Worm (Caenorhabditis elegans) whole organism, L4 larva: Measurements from ENCODE around the gene T24E12.12.

Experiments used
- D1046.2 ChIP-seq: fragments of 200-800 bp; sonication (Bioruptor generic); IDR thresholded peaks from 2 replicates; pipeline ENCODE4 v1.3.6; 2022; ENCODE audit warnings: missing genetic modification characterization, missing compliant biosample characterization
- R02D3.7 ChIP-seq: fragments of 150-350 bp; sonication (generic microtip); optimal IDR thresholded peaks from 3 replicates; lab custom pipeline; 2014; ENCODE audit warnings: missing biosample characterization, missing genetic modification characterization
- T20F7.1 ChIP-seq: fragments of 200-800 bp; sonication (Bioruptor generic); optimal IDR thresholded peaks from 2 replicates; lab custom pipeline; 2018; ENCODE audit warnings: mild to moderate bottlenecking, missing genetic modification characterization, missing compliant biosample characterization
- Y105C5A.15 ChIP-seq: fragments of 200-800 bp; sonication (Bioruptor generic); IDR thresholded peaks from 2 replicates; pipeline ENCODE4 v1.3.6; 2022; ENCODE audit warnings: missing genetic modification characterization, missing compliant biosample characterization
- ZK546.5 ChIP-seq, 2 experiments: sonication (generic microtip); optimal IDR thresholded peaks; 2 replicates each; lab custom pipeline; 2017; ENCODE audit warnings: missing biosample characterization in 2 of 2, missing genetic modification characterization in 2 of 2
- ama-1 ChIP-seq: fragments of 150-350 bp; optimal IDR thresholded peaks from 2 replicates; lab custom pipeline; 2014; ENCODE audit warnings: inconsistent platforms, mixed read lengths
- ceh-82 ChIP-seq: sonication (generic microtip); optimal IDR thresholded peaks from 2 replicates; lab custom pipeline; 2017; ENCODE audit warnings: missing biosample characterization, missing genetic modification characterization
- ces-1 ChIP-seq: fragments of 150-350 bp; sonication (generic microtip); optimal IDR thresholded peaks from 4 replicates; lab custom pipeline; 2014; ENCODE audit warnings: missing biosample characterization, missing genetic modification reagents, missing genetic modification characterization
- daf-16 ChIP-seq, 3 experiments: sonication (generic microtip); optimal IDR thresholded peaks; 2 replicates each; lab custom pipeline; 2016 to 2017; ENCODE audit warnings: missing genetic modification characterization in 3 of 3, missing genetic modification reagents in 3 of 3, mild to moderate bottlenecking in 2 of 3, missing compliant biosample characterization in 2 of 3, missing biosample characterization in 1 of 3, moderate library complexity in 1 of 3
- dmd-6 ChIP-seq: fragments of 200-800 bp; sonication (Bioruptor generic); IDR thresholded peaks from 2 replicates; pipeline ENCODE4 v1.3.6; 2022; ENCODE audit warnings: missing genetic modification reagents, missing genetic modification characterization, missing compliant biosample characterization
- dmd-9 ChIP-seq: fragments of 200-800 bp; sonication (Bioruptor generic); IDR thresholded peaks from 2 replicates; pipeline ENCODE4 v1.3.6; 2022; ENCODE audit warnings: missing genetic modification reagents, missing genetic modification characterization, missing compliant biosample characterization
- duxl-1 ChIP-seq: sonication (generic microtip); optimal IDR thresholded peaks from 2 replicates; lab custom pipeline; 2016; ENCODE audit warnings: mild to moderate bottlenecking, missing genetic modification characterization, moderate library complexity, missing compliant biosample characterization; ENCODE audit not compliant: poor library complexity
- hif-1 ChIP-seq, 2 experiments: sonication (generic microtip); optimal IDR thresholded peaks; 2 replicates each; lab custom pipeline; 2016 to 2017; ENCODE audit warnings: missing compliant biosample characterization in 2 of 2, missing genetic modification characterization in 2 of 2, missing genetic modification reagents in 2 of 2, missing genotype in 2 of 2, mild to moderate bottlenecking in 1 of 2
- hlh-11 ChIP-seq: fragments of 200-800 bp; sonication (Bioruptor generic); optimal IDR thresholded peaks from 2 replicates; lab custom pipeline; 2018; ENCODE audit warnings: mild to moderate bottlenecking, missing genetic modification characterization, missing compliant biosample characterization
- hlh-30 ChIP-seq: sonication (generic microtip); optimal IDR thresholded peaks from 2 replicates; lab custom pipeline; 2017; ENCODE audit warnings: antibody characterized with exemption, mild to moderate bottlenecking, missing genetic modification characterization, missing compliant biosample characterization; ENCODE audit not compliant: insufficient read depth
- hmg-1.1 ChIP-seq: fragments of 200-800 bp; sonication (Bioruptor generic); IDR thresholded peaks from 2 replicates; pipeline ENCODE4 v1.3.6; 2022; ENCODE audit warnings: missing genetic modification reagents, missing genetic modification characterization, missing compliant biosample characterization
- lim-7 ChIP-seq: fragments of 200-800 bp; sonication (Bioruptor generic); IDR thresholded peaks from 2 replicates; pipeline ENCODE4 v1.3.6; 2022; ENCODE audit warnings: missing genetic modification characterization, missing compliant biosample characterization
- lin-1 ChIP-seq: fragments of 200-800 bp; sonication (Bioruptor generic); IDR thresholded peaks from 2 replicates; pipeline ENCODE4 v1.3.6; 2022; ENCODE audit warnings: missing genetic modification reagents, missing genetic modification characterization, missing compliant biosample characterization
- madf-9 ChIP-seq: fragments of 200-800 bp; sonication (Bioruptor generic); conservative IDR thresholded peaks from 2 replicates; pipeline ENCODE4 v1.3.6; 2022; ENCODE audit warnings: missing genetic modification reagents, missing genetic modification characterization, missing compliant biosample characterization
- mdl-1 ChIP-seq, 2 experiments: fragments of 150-350 bp in 1 of 2; sonication (generic microtip) in 1 of 2; optimal IDR thresholded peaks; 2 replicates each; lab custom pipeline; 2014 to 2017; ENCODE audit warnings: missing biosample characterization in 2 of 2, missing genetic modification characterization in 2 of 2
- mdt-29 ChIP-seq: fragments of 200-800 bp; sonication (Bioruptor generic); IDR thresholded peaks from 2 replicates; pipeline ENCODE4 v1.3.6; 2022; ENCODE audit warnings: missing genetic modification reagents, missing genetic modification characterization, missing compliant biosample characterization
- mes-2 ChIP-seq: sonication (generic microtip); optimal IDR thresholded peaks from 2 replicates; lab custom pipeline; 2016; ENCODE audit warnings: missing genotype, mild to moderate bottlenecking, missing genetic modification characterization, missing compliant biosample characterization; ENCODE audit not compliant: poor library complexity, severe bottlenecking
- mxl-2 ChIP-seq: fragments of 200-800 bp; sonication (Bioruptor generic); conservative IDR thresholded peaks from 2 replicates; pipeline ENCODE4 v1.3.6; 2022; ENCODE audit warnings: missing genetic modification reagents, missing genetic modification characterization, missing compliant biosample characterization
- nhr-102 ChIP-seq: sonication (generic microtip); optimal IDR thresholded peaks from 2 replicates; lab custom pipeline; 2016; ENCODE audit warnings: mild to moderate bottlenecking, missing genetic modification characterization, moderate library complexity, missing compliant biosample characterization
- nhr-237 ChIP-seq: sonication (generic microtip); optimal IDR thresholded peaks from 2 replicates; lab custom pipeline; 2017; ENCODE audit warnings: missing biosample characterization, missing genetic modification characterization
- nhr-28 ChIP-seq: fragments of 150-350 bp; optimal IDR thresholded peaks from 2 replicates; lab custom pipeline; 2014; ENCODE audit warnings: missing biosample characterization, missing genetic modification characterization
- nhr-77 ChIP-seq: fragments of 150-350 bp; optimal IDR thresholded peaks from 2 replicates; lab custom pipeline; 2014; ENCODE audit warnings: missing biosample characterization, missing genetic modification characterization
- php-3 ChIP-seq: fragments of 200-800 bp; sonication (Bioruptor generic); IDR thresholded peaks from 2 replicates; pipeline ENCODE4 v1.3.6; 2022; ENCODE audit warnings: missing genetic modification reagents, missing genetic modification characterization, missing compliant biosample characterization
- pqm-1 ChIP-seq: sonication (generic microtip); optimal IDR thresholded peaks from 2 replicates; lab custom pipeline; 2017; ENCODE audit warnings: missing biosample characterization, missing genetic modification characterization
- set-16 ChIP-seq: fragments of 200-800 bp; sonication (Bioruptor generic); IDR thresholded peaks from 2 replicates; pipeline ENCODE4 v1.3.6; 2022; ENCODE audit warnings: missing genetic modification reagents, missing genetic modification characterization, missing compliant biosample characterization
- snpc-1.2 ChIP-seq: fragments of 200-800 bp; sonication (Bioruptor generic); IDR thresholded peaks from 2 replicates; pipeline ENCODE4 v1.3.6; 2022; ENCODE audit warnings: missing genetic modification reagents, missing genetic modification characterization, missing compliant biosample characterization
- snpc-4 ChIP-seq: fragments of 150-350 bp; optimal IDR thresholded peaks from 2 replicates; lab custom pipeline; 2014; ENCODE audit warnings: missing biosample characterization, missing genetic modification characterization
- spr-1 ChIP-seq: sonication (generic microtip); optimal IDR thresholded peaks from 2 replicates; lab custom pipeline; 2016; ENCODE audit warnings: mild to moderate bottlenecking, missing genetic modification characterization, missing compliant biosample characterization
- spr-3 ChIP-seq: fragments of 200-800 bp; sonication (Bioruptor generic); optimal IDR thresholded peaks from 2 replicates; lab custom pipeline; 2018; ENCODE audit warnings: mild to moderate bottlenecking, missing genetic modification characterization, missing compliant biosample characterization
- tra-1 ChIP-seq: fragments of 200-800 bp; sonication (Bioruptor generic); IDR thresholded peaks from 2 replicates; pipeline ENCODE4 v1.3.6; 2022; ENCODE audit warnings: missing genetic modification reagents, missing genetic modification characterization, missing compliant biosample characterization
- unc-62 ChIP-seq, 3 experiments: fragments of 150-350 bp in 1 of 3; sonication (generic microtip); optimal IDR thresholded peaks in 2 of 3; peaks in 1 of 3; 1 replicate in 1 of 3; 2 replicates in 2 of 3; lab custom pipeline; 2014 to 2017; ENCODE audit warnings: missing biosample characterization in 3 of 3, missing genetic modification characterization in 3 of 3, missing genetic modification reagents in 3 of 3, missing genotype in 1 of 3
- zfp-2 ChIP-seq: sonication (generic microtip); optimal IDR thresholded peaks from 2 replicates; lab custom pipeline; 2016; ENCODE audit warnings: mild to moderate bottlenecking, missing genetic modification characterization, missing compliant biosample characterization
- zfp-3 ChIP-seq: fragments of 200-800 bp; sonication (Bioruptor generic); conservative IDR thresholded peaks from 2 replicates; pipeline ENCODE4 v1.3.6; 2022; ENCODE audit warnings: missing genetic modification reagents, missing genetic modification characterization, missing compliant biosample characterization
- zip-11 ChIP-seq: fragments of 200-800 bp; sonication (Bioruptor generic); IDR thresholded peaks from 2 replicates; pipeline ENCODE4 v1.3.6; 2022; ENCODE audit warnings: missing genetic modification characterization, missing compliant biosample characterization
- zip-2 ChIP-seq: fragments of 150-350 bp; optimal IDR thresholded peaks from 2 replicates; lab custom pipeline; 2014; ENCODE audit warnings: missing biosample characterization, missing genetic modification characterization
- ztf-11 ChIP-seq: fragments of 150-350 bp; optimal IDR thresholded peaks from 2 replicates; lab custom pipeline; 2014; ENCODE audit warnings: missing biosample characterization, missing genetic modification characterization
- ztf-7 ChIP-seq: fragments of 150-350 bp; optimal IDR thresholded peaks from 2 replicates; lab custom pipeline; 2014; ENCODE audit warnings: missing biosample characterization, missing genetic modification characterization

The T24E12.12 gene

ce11 chrII:3743684-3744200 is 15.3 kb upstream of the T24E12.12 start, which contains the start of gene nta-1:
nta-1 (minus strand) TSS chrII:3743814.
- TF ChIP-seq nhr-237 = no peak
- TF ChIP-seq hlh-30 = no peak
- TF ChIP-seq zip-11 (GFP tag; lab: Robert Waterston, UW) = no peak
- TF ChIP-seq zip-2 (tag; lab: Kevin White, UChicago) = no peak
- no peak for TF ChIP-seq ceh-82 (tag; lab: Kevin White, UChicago)
- TF ChIP-seq D1046.2 (GFP tag; lab: Robert Waterston, UW) = no peak
- TF ChIP-seq mdt-29 (GFP tag; lab: Robert Waterston, UW) = no peak
- no peak for TF ChIP-seq snpc-1.2 (GFP tag; lab: Robert Waterston, UW)
- peak; percentile 51 for TF ChIP-seq hlh-11 (tag; lab: Kevin White, UChicago)
- no peak for TF ChIP-seq madf-9 (GFP tag; lab: Robert Waterston, UW)
- TF ChIP-seq zfp-2 = no peak
- no peak for TF ChIP-seq tra-1 (GFP tag; lab: Robert Waterston, UW)
- TF ChIP-seq php-3 (GFP tag; lab: Robert Waterston, UW) = no peak
- no peak for TF ChIP-seq hif-1 (tag; optimal IDR thresholded peaks at IDR 0.05; lab: Kevin White, UChicago)
- peak; percentile 13 for TF ChIP-seq nhr-77 (tag; lab: Kevin White, UChicago)
- TF ChIP-seq spr-3 = no peak
- TF ChIP-seq duxl-1 (tag; lab: Kevin White, UChicago) = peak; percentile 76
- TF ChIP-seq dmd-6 (GFP tag; lab: Robert Waterston, UW) = peak; percentile 58
- no peak for TF ChIP-seq R02D3.7 (tag; lab: Kevin White, UChicago)
- no peak for TF ChIP-seq ces-1 (GFP tag; lab: Kevin White, UChicago)
- no peak for TF ChIP-seq ama-1 (lab: Kevin White, UChicago)
- TF ChIP-seq hmg-1.1 (GFP tag; lab: Robert Waterston, UW) = 0 out of 2 replicates have a peak, but pooled peaks have one; percentile 36
- peak; percentile 91 for TF ChIP-seq nhr-28 (tag; lab: Kevin White, UChicago)
- no peak for TF ChIP-seq spr-1 (tag; lab: Kevin White, UChicago)
- no peak for TF ChIP-seq zfp-3
- no peak for TF ChIP-seq lim-7 (GFP tag; lab: Robert Waterston, UW)
- no peak for TF ChIP-seq ztf-7 (tag; lab: Kevin White, UChicago)
- no peak for TF ChIP-seq ztf-11 (tag; lab: Kevin White, UChicago)
- TF ChIP-seq unc-62 (GFP tag; optimal IDR thresholded peaks at IDR 0.05 in 1 of 2; lab: Kevin White, UChicago) = peak in 1 of 2 experiments; percentile 97
- TF ChIP-seq unc-62 (tag; optimal IDR thresholded peaks at IDR 0.05; lab: Kevin White, UChicago) = no peak
- TF ChIP-seq pqm-1 (tag; lab: Kevin White, UChicago) = peak; percentile 50
- no peak for TF ChIP-seq snpc-4 (tag; lab: Kevin White, UChicago)
- no peak for TF ChIP-seq dmd-9 (GFP tag; lab: Robert Waterston, UW)
- TF ChIP-seq ZK546.5 (tag; optimal IDR thresholded peaks at IDR 0.05; lab: Kevin White, UChicago) = no peak
- TF ChIP-seq daf-16 (GFP tag; optimal IDR thresholded peaks at IDR 0.05; lab: Kevin White, UChicago) = no peak
- TF ChIP-seq daf-16 (tag; optimal IDR thresholded peaks at IDR 0.05; lab: Kevin White, UChicago) = peak; percentile 64
- TF ChIP-seq mes-2 (tag; lab: Kevin White, UChicago) = no peak
- TF ChIP-seq nhr-102 (tag; lab: Kevin White, UChicago) = peak; percentile 74
- no peak for TF ChIP-seq mxl-2 (GFP tag; lab: Robert Waterston, UW)
- TF ChIP-seq mdl-1 (tag; optimal IDR thresholded peaks at IDR 0.05; lab: Kevin White, UChicago) = peak in 1 of 2 experiments; percentile 22
- TF ChIP-seq lin-1 (GFP tag; lab: Robert Waterston, UW) = no peak
- TF ChIP-seq T20F7.1 (GFP tag; lab: Kevin White, UChicago) = no peak
- TF ChIP-seq Y105C5A.15 = no peak
- no peak for TF ChIP-seq set-16 (GFP tag; lab: Robert Waterston, UW)
